Fruit fly (Drosophila melanogaster) S2 (cell line): ENCODE measurements around the gene sowi.

Experiments used
- CG8478 ChIP-seq: fragments of >200 bp; optimal IDR thresholded peaks from 2 replicates; lab custom pipeline; 2018
- CTCF ChIP-seq, 2 experiments: fragments of >200 bp; optimal IDR thresholded peaks; 2 replicates each; lab custom pipeline; 2018

Gene sowi

DNA sequence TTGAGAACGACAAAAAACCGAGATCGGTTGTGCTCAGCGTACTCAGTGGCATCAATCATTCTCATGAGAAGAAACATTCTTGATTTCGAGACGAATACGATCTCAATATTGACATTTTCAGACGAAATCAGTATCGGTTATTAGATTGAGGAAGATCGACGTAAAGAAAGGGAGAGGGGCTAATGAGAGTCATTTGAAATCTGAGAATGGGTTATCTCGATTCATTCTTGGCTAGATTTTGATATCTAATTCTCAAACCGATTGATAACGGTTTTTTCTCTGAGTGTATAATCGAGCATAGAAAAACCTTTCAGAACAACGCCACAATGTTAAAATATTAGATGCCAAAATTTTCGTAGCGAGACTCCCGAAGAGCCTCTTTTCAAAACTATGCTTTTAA, 13.2 kb upstream of the sowi start, which contains the start of gene CG31286:
Gene CG31286 (plus strand): TSS at position 301 of the 400 bp plus-strand sequence.
- TF ChIP-seq CG8478 (lab: Kevin White, UChicago) = no peak
- TF ChIP-seq CTCF (optimal IDR thresholded peaks at IDR 0.05; lab: Kevin White, UChicago) = no peak

DNA sequence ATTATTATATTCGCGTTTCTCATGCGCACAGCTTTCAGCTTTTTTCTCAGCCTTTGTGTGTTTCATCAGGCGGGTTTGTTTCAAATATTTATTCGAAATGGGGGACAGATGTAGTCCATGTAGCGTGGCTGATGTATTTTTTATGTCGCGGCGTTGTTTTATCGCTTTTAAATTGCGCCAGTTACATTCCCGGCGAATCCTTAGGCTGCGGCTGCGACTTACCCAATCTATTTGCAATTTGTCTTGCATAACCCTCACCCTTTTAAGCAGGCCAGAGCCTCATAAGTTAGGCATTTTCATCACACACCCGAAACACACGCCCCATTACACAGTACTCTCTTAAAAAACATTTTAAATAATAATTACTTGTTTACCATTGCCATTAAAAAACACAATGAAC, 2.2 kb upstream of the sowi start, which contains the start of gene sunz:
Gene sunz (plus strand): TSS at position 301 of the 400 bp plus-strand sequence.
- TF ChIP-seq CG8478 (lab: Kevin White, UChicago) = no peak
- TF ChIP-seq CTCF (optimal IDR thresholded peaks at IDR 0.05; lab: Kevin White, UChicago) = no peak

DNA sequence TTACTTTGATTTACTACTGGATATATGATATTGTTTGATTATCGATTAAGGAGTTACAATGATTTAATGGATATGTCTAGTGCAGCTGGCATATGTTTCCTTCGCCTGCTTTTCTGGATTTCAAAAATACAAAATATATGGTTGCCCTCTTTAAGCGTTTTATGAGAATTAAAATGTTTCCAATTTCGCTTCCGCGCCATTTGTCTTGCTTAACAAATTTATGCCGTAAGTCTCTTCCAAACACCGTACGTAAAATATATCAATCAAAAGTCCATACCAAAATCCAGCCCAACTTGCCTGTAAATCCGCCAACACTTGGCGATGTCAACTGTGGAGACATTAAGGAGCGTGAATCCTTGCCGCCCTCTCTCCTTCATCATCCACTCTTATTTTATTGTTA, 1.5 kb upstream of the sowi start, which contains the start of gene CG15177:
Gene CG15177 (minus strand): TSS at position 101 of the 400 bp plus-strand sequence.
- TF ChIP-seq CG8478 (lab: Kevin White, UChicago) (no peak), CTCF (optimal IDR thresholded peaks at IDR 0.05; lab: Kevin White, UChicago) (no peak)

- TF ChIP-seq CTCF (optimal IDR thresholded peaks at IDR 0.05; lab: Kevin White, UChicago) (no peak), CG8478 (lab: Kevin White, UChicago) (no peak)
Measured at dm6 chr3R:6608814-6609213, 18.9 kb downstream of the sowi start, which contains the start of gene glob2. glob2 (minus strand) TSS chr3R:6608914.

DNA sequence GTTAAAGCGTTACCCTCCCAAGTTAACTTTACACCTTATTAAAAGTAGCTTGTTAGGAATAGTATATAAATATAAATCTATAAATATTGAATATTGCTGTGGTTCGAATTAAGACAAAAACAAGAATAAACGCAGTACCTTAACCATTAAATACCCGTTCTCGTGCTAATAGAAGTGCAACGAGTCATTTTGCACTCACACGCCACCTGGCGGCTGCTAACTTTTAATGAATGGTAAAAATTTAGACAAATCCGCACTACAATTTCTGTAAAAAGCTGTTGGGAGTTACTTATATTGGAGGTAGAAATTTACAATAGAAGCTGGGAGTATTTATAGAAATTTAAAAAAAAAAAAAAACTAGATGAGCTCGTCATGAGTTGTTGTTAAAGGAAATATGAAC, 22.6 kb downstream of the sowi start:
- TF ChIP-seq CG8478 (lab: Kevin White, UChicago) (no peak), CTCF (optimal IDR thresholded peaks at IDR 0.05; lab: Kevin White, UChicago) (peak; percentile 21 to 73)

- no peak for TF ChIP-seq CG8478 (lab: Kevin White, UChicago)
- no peak for TF ChIP-seq CTCF (optimal IDR thresholded peaks at IDR 0.05; lab: Kevin White, UChicago)
Measured at dm6 chr3R:6600942-6601341, 26.8 kb downstream of the sowi start, which contains the start of gene CG31482. CG31482 (plus strand) TSS chr3R:6601242.

DNA sequence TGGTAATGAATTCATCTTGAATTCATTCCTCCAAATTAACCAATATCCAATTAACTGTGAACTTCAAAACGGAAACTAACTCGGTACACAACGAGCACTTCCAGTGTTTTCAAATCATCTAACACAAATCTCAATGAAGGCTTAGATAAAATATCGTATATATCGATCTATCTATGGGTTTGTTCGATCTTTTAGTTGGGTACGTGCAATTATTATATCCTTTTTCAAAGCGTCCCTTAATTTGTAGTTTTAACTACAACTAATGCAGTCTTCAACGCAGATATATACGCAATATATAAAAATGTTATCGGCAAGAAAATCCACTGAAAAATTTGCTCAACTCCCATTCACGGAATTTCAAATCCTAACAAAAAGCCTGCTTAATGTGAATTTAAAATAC, 29.8 kb downstream of the sowi start, which contains the start of gene CG1138:
Gene CG1138 (minus strand): TSS at position 101 of the 400 bp plus-strand sequence.
- TF ChIP-seq CG8478 (lab: Kevin White, UChicago) (no peak), CTCF (optimal IDR thresholded peaks at IDR 0.05; lab: Kevin White, UChicago) (no peak)

DNA sequence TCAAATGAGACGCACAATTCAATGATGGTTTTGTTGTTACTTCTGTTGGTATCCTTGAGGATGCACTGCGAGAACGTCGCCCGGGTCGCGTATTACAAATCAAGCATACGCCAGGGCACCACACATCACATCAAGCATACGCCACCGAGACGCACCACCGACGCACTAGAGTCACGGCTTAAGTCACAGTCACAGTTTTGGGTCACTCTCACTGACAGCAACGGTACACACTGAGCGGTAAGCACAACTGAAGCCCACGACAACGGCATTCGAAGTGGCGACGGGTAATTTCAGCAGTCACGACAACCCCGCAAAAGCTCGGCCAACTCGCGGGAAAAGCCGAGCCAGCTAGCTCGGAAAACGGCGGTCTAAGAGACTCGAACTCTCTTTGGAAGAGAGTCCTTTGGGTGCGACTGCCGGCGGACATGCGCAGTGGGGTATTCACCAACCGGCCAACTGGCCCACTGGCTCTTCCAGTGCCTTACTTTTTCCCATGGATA, 34.6 kb downstream of the sowi start, which contains the start of gene dpr11:
Gene dpr11 (minus strand): TSS at position 263 of the 500 bp plus-strand sequence.
- TF ChIP-seq CTCF (optimal IDR thresholded peaks at IDR 0.05; lab: Kevin White, UChicago) = no peak
- no peak for TF ChIP-seq CG8478 (lab: Kevin White, UChicago)

- TF ChIP-seq CG8478 (lab: Kevin White, UChicago) (no peak), CTCF (optimal IDR thresholded peaks at IDR 0.05; lab: Kevin White, UChicago) (no peak)
Measured at dm6 chr3R:6580484-6580883, 47.2 kb downstream of the sowi start, which contains the start of gene CG2336. CG2336 (plus strand) TSS chr3R:6580784.
